Worm (Caenorhabditis elegans) whole organism, young adult: ENCODE data around the gene hlh-6.

Experiments
- ama-1 ChIP-seq, 3 experiments: fragments of 150-350 bp in 1 of 3; sonication (generic microtip) in 2 of 3; optimal IDR thresholded peaks; 2 replicates each; lab custom pipeline; 2014 to 2018; ENCODE audit warnings: missing biosample characterization in 2 of 3, missing genetic modification characterization in 2 of 3, missing genetic modification reagents in 2 of 3
- bed-1 ChIP-seq: fragments of 200-800 bp; sonication (Bioruptor generic); IDR thresholded peaks from 2 replicates; pipeline ENCODE4 v1.3.6; 2022; ENCODE audit warnings: missing genetic modification reagents, missing genetic modification characterization, missing compliant biosample characterization
- dpl-1 ChIP-seq: fragments of 150-350 bp; optimal IDR thresholded peaks from 2 replicates; lab custom pipeline; 2014; ENCODE audit warnings: missing biosample characterization, missing genetic modification reagents, missing genetic modification characterization
- unc-62 ChIP-seq: fragments of 150-350 bp; optimal IDR thresholded peaks from 2 replicates; lab custom pipeline; 2014; ENCODE audit warnings: missing biosample characterization, missing genetic modification reagents, missing genetic modification characterization
- ztf-6 ChIP-seq: fragments of 200-800 bp; sonication (Bioruptor generic); IDR thresholded peaks from 2 replicates; pipeline ENCODE4 v1.3.6; 2022; ENCODE audit warnings: missing genetic modification reagents, missing genetic modification characterization, missing compliant biosample characterization

DNA sequence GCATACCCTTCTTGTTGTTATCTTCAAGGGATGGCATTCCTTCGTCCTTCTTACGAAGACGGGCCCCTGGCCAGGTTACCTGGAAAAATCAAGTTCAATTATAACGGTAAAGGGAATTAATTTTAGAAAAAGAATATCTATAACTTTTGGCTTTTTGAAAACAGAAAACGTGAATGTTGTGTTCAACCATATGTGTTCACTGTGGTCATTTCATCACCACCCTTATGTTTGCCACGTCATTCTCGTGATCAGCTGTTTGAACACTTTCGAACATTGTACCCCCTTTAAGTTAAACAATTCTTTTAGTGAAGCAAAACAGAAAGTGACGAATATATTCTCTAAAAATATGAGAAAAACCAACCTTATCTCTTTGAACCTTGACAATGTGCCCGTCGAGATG is 4.1 kb upstream of the hlh-6 start:
- no peak for TF ChIP-seq bed-1 (GFP tag; lab: Robert Waterston, UW)
- TF ChIP-seq dpl-1 (GFP tag; lab: Kevin White, UChicago), result no peak
- no peak for TF ChIP-seq unc-62
- TF ChIP-seq ztf-6 (GFP tag; lab: Robert Waterston, UW), result no peak
- no peak for TF ChIP-seq ama-1 (optimal IDR thresholded peaks at IDR 0.05; lab: Kevin White, UChicago)
- no peak for TF ChIP-seq ama-1 (GFP tag; optimal IDR thresholded peaks at IDR 0.05; lab: Kevin White, UChicago)
